Worm (Caenorhabditis elegans) whole organism, young adult: ENCODE data around the gene str-176.

Source experiments
- F39B2.1 ChIP-seq: fragments of 200-800 bp; sonication (Bioruptor generic); IDR thresholded peaks from 2 replicates; pipeline ENCODE4 v1.3.6; 2022; ENCODE audit warnings: missing genetic modification reagents, missing genetic modification characterization, missing compliant biosample characterization
- ama-1 ChIP-seq, 3 experiments: fragments of 150-350 bp in 1 of 3; sonication (generic microtip) in 2 of 3; optimal IDR thresholded peaks; 2 replicates each; lab custom pipeline; 2014 to 2018; ENCODE audit warnings: missing biosample characterization in 2 of 3, missing genetic modification characterization in 2 of 3, missing genetic modification reagents in 2 of 3
- ceh-100 ChIP-seq: fragments of 200-800 bp; sonication (Bioruptor generic); IDR thresholded peaks from 2 replicates; pipeline ENCODE4 v1.3.6; 2022; ENCODE audit warnings: missing genetic modification reagents, missing genetic modification characterization, missing compliant biosample characterization
- die-1 ChIP-seq: sonication (generic microtip); optimal IDR thresholded peaks from 2 replicates; lab custom pipeline; 2016; ENCODE audit warnings: missing genotype, mild to moderate bottlenecking, missing genetic modification characterization, missing compliant biosample characterization
- dpl-1 ChIP-seq: fragments of 150-350 bp; optimal IDR thresholded peaks from 2 replicates; lab custom pipeline; 2014; ENCODE audit warnings: missing biosample characterization, missing genetic modification reagents, missing genetic modification characterization
- egl-44 ChIP-seq: fragments of 200-800 bp; sonication (Bioruptor generic); IDR thresholded peaks from 2 replicates; pipeline ENCODE4 v1.3.6; 2022; ENCODE audit warnings: missing genetic modification reagents, missing genetic modification characterization, missing compliant biosample characterization
- ekl-4 ChIP-seq: fragments of 200-800 bp; sonication (Bioruptor generic); IDR thresholded peaks from 2 replicates; pipeline ENCODE4 v1.3.6; 2022; ENCODE audit warnings: missing genetic modification reagents, missing genetic modification characterization, missing compliant biosample characterization
- hrde-1 ChIP-seq: sonication (generic microtip); optimal IDR thresholded peaks from 2 replicates; lab custom pipeline; 2016; ENCODE audit warnings: missing genetic modification characterization, mild to moderate bottlenecking, missing compliant biosample characterization, moderate library complexity, missing genotype, missing genetic modification reagents, borderline replicate concordance
- nfyb-1 ChIP-seq: fragments of 200-800 bp; sonication (Bioruptor generic); IDR thresholded peaks from 2 replicates; pipeline ENCODE4 v1.3.6; 2022; ENCODE audit warnings: missing genetic modification reagents, missing genetic modification characterization, missing compliant biosample characterization
- nhr-80 ChIP-seq: sonication (generic microtip); optimal IDR thresholded peaks from 2 replicates; lab custom pipeline; 2016; ENCODE audit warnings: missing genetic modification characterization, missing compliant biosample characterization
- pha-4 ChIP-seq: fragments of 150-350 bp; sonication (generic microtip); optimal IDR thresholded peaks from 2 replicates; lab custom pipeline; 2014; ENCODE audit warnings: missing biosample characterization, missing genetic modification reagents, missing genetic modification characterization

DNA sequence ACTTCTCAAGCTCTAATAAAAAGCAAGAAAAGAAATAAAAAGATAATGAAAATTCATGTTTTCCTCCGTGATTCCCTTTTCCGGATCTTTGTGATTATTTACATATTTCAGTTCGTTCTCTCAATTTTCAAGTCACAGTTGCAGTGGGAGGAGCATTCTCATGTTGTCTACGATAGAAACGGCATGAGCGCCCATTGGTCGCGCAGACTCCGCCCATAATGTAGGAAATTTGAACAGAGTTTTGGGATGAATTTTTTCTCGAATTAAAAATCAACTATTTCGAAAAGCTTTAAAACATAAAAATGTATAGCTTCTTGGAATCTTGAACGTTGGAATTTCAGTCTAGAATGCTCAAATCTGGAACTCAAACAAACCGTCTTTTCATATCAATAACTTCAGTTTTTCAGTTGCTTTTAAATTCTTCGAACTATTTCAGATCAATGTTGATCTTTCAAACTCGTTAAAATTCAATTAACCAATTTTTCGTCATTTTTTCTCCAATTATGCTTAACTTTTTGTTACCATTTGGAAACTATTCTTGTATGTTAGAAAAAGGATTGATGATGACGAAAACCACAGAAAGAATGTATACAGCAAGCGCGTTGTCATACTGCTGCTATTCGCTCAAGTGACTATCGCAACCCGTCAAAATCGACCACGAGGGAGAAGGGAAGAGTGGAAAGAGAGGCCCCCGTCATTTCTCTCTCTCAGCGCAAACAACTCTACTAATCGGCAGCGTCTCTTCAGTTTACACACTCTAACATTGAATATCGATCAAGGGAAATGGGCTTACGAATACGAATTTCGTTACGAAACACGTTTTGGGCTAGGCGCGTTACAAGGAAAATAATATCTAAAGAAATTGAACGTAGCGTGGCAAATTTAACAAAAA, 31.8 kb downstream of the str-176 start:
- TF ChIP-seq F39B2.1 (GFP tag; lab: Robert Waterston, UW) (0 out of 2 replicates have a peak, but pooled peaks have one; percentile 34), ama-1 (optimal IDR thresholded peaks at IDR 0.05; lab: Kevin White, UChicago) (peak; percentile 90), ama-1 (GFP tag; optimal IDR thresholded peaks at IDR 0.05; lab: Kevin White, UChicago) (peak; percentile 17 to 82), nfyb-1 (GFP tag; lab: Robert Waterston, UW) (peak; percentile 95), die-1 (tag; lab: Kevin White, UChicago) (no peak), hrde-1 (tag; lab: Kevin White, UChicago) (no peak), ekl-4 (GFP tag; lab: Robert Waterston, UW) (peak; percentile 43; the same call in 1 of the 2 replicates), nhr-80 (tag; lab: Kevin White, UChicago) (peak; percentile 52), dpl-1 (GFP tag; lab: Kevin White, UChicago) (no peak), pha-4 (no peak), egl-44 (GFP tag; lab: Robert Waterston, UW) (peak; percentile 87; the same call in 1 of the 2 replicates), ceh-100 (GFP tag; lab: Robert Waterston, UW) (peak; percentile 54)
